Worm (Caenorhabditis elegans) whole organism, midembryonic: ENCODE measurements around the gene C01F1.5.

Experiments
- T22C8.4 ChIP-seq: fragments of 200-800 bp; sonication (Bioruptor generic); IDR thresholded peaks from 2 replicates; pipeline ENCODE4 v1.3.6; 2022; ENCODE audit warnings: missing genetic modification characterization, missing compliant biosample characterization
- cog-1 ChIP-seq: sonication (generic microtip); optimal IDR thresholded peaks from 2 replicates; lab custom pipeline; 2016; ENCODE audit warnings: missing genetic modification characterization, missing compliant biosample characterization
- flt-1 ChIP-seq: fragments of 200-800 bp; sonication (Bioruptor generic); IDR thresholded peaks from 2 replicates; pipeline ENCODE4 v1.3.6; 2022; ENCODE audit warnings: missing genetic modification characterization, missing compliant biosample characterization
- klf-2 ChIP-seq: fragments of 200-800 bp; sonication (Bioruptor generic); conservative IDR thresholded peaks from 2 replicates; pipeline ENCODE4 v1.3.6; 2022; ENCODE audit warnings: missing genetic modification reagents, missing genetic modification characterization, missing compliant biosample characterization
- med-1 ChIP-seq: sonication (generic microtip); optimal IDR thresholded peaks from 2 replicates; lab custom pipeline; 2017; ENCODE audit warnings: missing genetic modification characterization, mild to moderate bottlenecking, missing compliant biosample characterization, antibody characterized with exemption, missing genetic modification reagents; ENCODE audit not compliant: insufficient read depth
- ref-1 ChIP-seq: fragments of 200-800 bp; sonication (Bioruptor generic); conservative IDR thresholded peaks from 2 replicates; pipeline ENCODE4 v1.3.6; 2022; ENCODE audit warnings: missing genetic modification reagents, missing genetic modification characterization, missing compliant biosample characterization
- tab-1 ChIP-seq: fragments of 200-800 bp; sonication (Bioruptor generic); IDR thresholded peaks from 2 replicates; pipeline ENCODE4 v1.3.6; 2022; ENCODE audit warnings: missing genetic modification characterization, missing compliant biosample characterization
- ztf-23 ChIP-seq: fragments of 200-800 bp; sonication (Bioruptor generic); IDR thresholded peaks from 2 replicates; pipeline ENCODE4 v1.3.6; 2022; ENCODE audit warnings: missing genetic modification reagents, missing genetic modification characterization, missing compliant biosample characterization
- ztf-29 ChIP-seq: fragments of 200-800 bp; sonication (Bioruptor generic); IDR thresholded peaks from 2 replicates; pipeline ENCODE4 v1.3.6; 2022; ENCODE audit warnings: missing genetic modification reagents, missing genetic modification characterization, missing compliant biosample characterization

DNA sequence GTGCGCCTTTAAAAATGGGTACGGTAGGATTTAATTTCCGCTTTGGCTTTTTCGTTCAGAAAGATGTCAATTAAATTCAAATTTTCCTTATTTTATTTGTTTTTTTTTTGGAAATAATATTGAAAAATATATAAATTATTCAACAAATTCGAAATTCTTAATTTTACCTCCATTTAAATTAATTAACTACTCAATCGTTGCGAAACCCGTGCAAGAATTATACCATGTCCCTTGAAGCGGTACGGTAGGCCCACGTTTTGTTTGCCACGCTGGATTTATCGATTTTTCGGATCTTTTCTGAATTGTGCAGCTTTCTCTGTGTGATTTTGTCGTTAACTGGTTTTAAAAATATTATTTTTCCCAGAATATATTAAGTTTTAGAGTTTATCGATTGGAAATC is 38.8 kb upstream of the C01F1.5 start, which contains the start of gene Y52E8A.2:
- TF ChIP-seq cog-1 (no peak), klf-2 (GFP tag; lab: Robert Waterston, UW) (no peak), flt-1 (GFP tag; lab: Robert Waterston, UW) (no peak), T22C8.4 (GFP tag; lab: Robert Waterston, UW) (no peak), med-1 (GFP tag; lab: Kevin White, UChicago) (no peak), tab-1 (GFP tag; lab: Robert Waterston, UW) (no peak), ref-1 (GFP tag; lab: Robert Waterston, UW) (no peak), ztf-29 (GFP tag; lab: Robert Waterston, UW) (no peak), ztf-23 (no peak)
